Fruit fly (Drosophila melanogaster) whole organism, embryonic: ENCODE measurements around the gene Ccdc58.

ENCODE experiments used
- CG10147 ChIP-seq: fragments of 200-800 bp; sonication (Bioruptor generic); optimal IDR thresholded peaks from 2 replicates; lab custom pipeline; 2019; ENCODE audit warnings: missing biosample characterization, mild to moderate bottlenecking, missing genetic modification characterization, moderate library complexity
- CG1024 ChIP-seq: fragments of 200-800 bp; sonication (Bioruptor generic); IDR thresholded peaks from 2 replicates; pipeline ENCODE4 v1.3.6; 2022; ENCODE audit warnings: missing biosample characterization, missing genetic modification characterization
- CG10366 ChIP-seq: fragments of 200-800 bp; sonication (Bioruptor generic); IDR thresholded peaks from 2 replicates; pipeline ENCODE4 v1.3.6; 2022; ENCODE audit warnings: missing biosample characterization, missing genetic modification characterization
- CG11456 ChIP-seq: fragments of 200-800 bp; sonication (Bioruptor generic); IDR thresholded peaks from 3 replicates; pipeline ENCODE4 v1.3.6; 2022; ENCODE audit warnings: missing biosample characterization, missing genetic modification characterization
- CG12104 ChIP-seq: fragments of 200-800 bp; sonication (Bioruptor generic); optimal IDR thresholded peaks from 3 replicates; lab custom pipeline; 2016; ENCODE audit warnings: missing biosample characterization, missing genetic modification characterization
- CG13287 ChIP-seq: fragments of 200-800 bp; sonication (Bioruptor generic); IDR thresholded peaks from 2 replicates; pipeline ENCODE4 v1.3.6; 2022; ENCODE audit warnings: missing biosample characterization, missing genetic modification characterization; ENCODE audit not compliant: partially characterized antibody
- CG13775 ChIP-seq: fragments of 200-800 bp; sonication (Bioruptor generic); optimal IDR thresholded peaks from 3 replicates; lab custom pipeline; 2017; ENCODE audit warnings: missing biosample characterization, mild to moderate bottlenecking, missing genetic modification characterization
- CG17186 ChIP-seq: fragments of 200-800 bp; sonication (Bioruptor generic); optimal IDR thresholded peaks from 3 replicates; lab custom pipeline; 2017; ENCODE audit warnings: missing biosample characterization, missing genetic modification reagents, missing genetic modification characterization
- CG17328 ChIP-seq: fragments of 200-800 bp; sonication (Bioruptor generic); IDR thresholded peaks from 2 replicates; pipeline ENCODE4 v1.3.6; 2022; ENCODE audit warnings: missing biosample characterization, missing genetic modification characterization
- CG17385 ChIP-seq: fragments of 200-800 bp; sonication (Bioruptor generic); optimal IDR thresholded peaks from 3 replicates; lab custom pipeline; 2018; ENCODE audit warnings: missing biosample characterization, mild to moderate bottlenecking, missing genetic modification characterization
- CG2889 ChIP-seq: fragments of 200-800 bp; sonication (Bioruptor generic); IDR thresholded peaks from 3 replicates; pipeline ENCODE4 v1.3.6; 2022; ENCODE audit warnings: missing biosample characterization, missing genetic modification characterization
- CG3995 ChIP-seq: fragments of 200-800 bp; sonication (Bioruptor generic); optimal IDR thresholded peaks from 3 replicates; lab custom pipeline; 2016; ENCODE audit warnings: missing biosample characterization, missing genetic modification characterization
- CG43689 ChIP-seq: fragments of 200-800 bp; sonication (Bioruptor generic); IDR thresholded peaks from 2 replicates; pipeline ENCODE4 v1.3.6; 2022; ENCODE audit warnings: missing biosample characterization, missing genetic modification characterization
- CG4820 ChIP-seq: fragments of 200-800 bp; sonication (Bioruptor generic); optimal IDR thresholded peaks from 3 replicates; lab custom pipeline; 2016; ENCODE audit warnings: missing biosample characterization, missing genetic modification characterization
- CG5953 ChIP-seq: fragments of 200-800 bp; sonication (Bioruptor generic); IDR thresholded peaks from 2 replicates; pipeline ENCODE4 v1.3.6; 2022; ENCODE audit warnings: missing biosample characterization, missing genetic modification characterization
- CG7786 ChIP-seq: fragments of 200-800 bp; sonication (Bioruptor generic); optimal IDR thresholded peaks from 2 replicates; lab custom pipeline; 2016; ENCODE audit warnings: missing biosample characterization, missing genetic modification characterization
- CG8089 ChIP-seq: fragments of 200-800 bp; sonication (Bioruptor generic); optimal IDR thresholded peaks from 3 replicates; lab custom pipeline; 2016; ENCODE audit warnings: missing biosample characterization, missing genetic modification characterization
- CG9215 ChIP-seq: fragments of 200-800 bp; sonication (Bioruptor generic); IDR thresholded peaks from 2 replicates; pipeline ENCODE4 v1.3.6; 2022; ENCODE audit warnings: missing biosample characterization, missing genetic modification characterization
- CG9932 ChIP-seq: fragments of 200-800 bp; sonication (Bioruptor generic); IDR thresholded peaks from 2 replicates; pipeline ENCODE4 v1.3.6; 2022; ENCODE audit warnings: missing biosample characterization, missing genetic modification characterization
- CoRest ChIP-seq: fragments of 200-800 bp; sonication (Bioruptor generic); optimal IDR thresholded peaks from 3 replicates; lab custom pipeline; 2018; ENCODE audit warnings: missing biosample characterization, mild to moderate bottlenecking, missing genetic modification characterization, moderate library complexity
- CrebB ChIP-seq: fragments of 200-800 bp; sonication (Bioruptor generic); optimal IDR thresholded peaks from 3 replicates; lab custom pipeline; 2018; ENCODE audit warnings: missing biosample characterization, mild to moderate bottlenecking, missing genetic modification characterization
- Drgx ChIP-seq: fragments of 200-800 bp; sonication (Bioruptor generic); IDR thresholded peaks from 2 replicates; pipeline ENCODE4 v1.3.6; 2022; ENCODE audit warnings: missing biosample characterization, missing genetic modification characterization
- E2f1 ChIP-seq: fragments of 200-800 bp; sonication (Bioruptor generic); IDR thresholded peaks from 2 replicates; pipeline ENCODE4 v1.3.6; 2022; ENCODE audit warnings: missing biosample characterization, missing genetic modification characterization
- Hr51 ChIP-seq, 2 experiments: fragments of 200-800 bp; sonication (Bioruptor generic); optimal IDR thresholded peaks; 2 replicates in 1 of 2; 3 replicates in 1 of 2; lab custom pipeline; 2016 to 2018; ENCODE audit warnings: missing biosample characterization in 2 of 2, missing genetic modification characterization in 2 of 2, mild to moderate bottlenecking in 1 of 2, moderate library complexity in 1 of 2
- Lpt ChIP-seq: fragments of >200 bp; optimal IDR thresholded peaks from 2 replicates; lab custom pipeline; 2018; ENCODE audit warnings: missing biosample characterization, missing genetic modification characterization
- MTF-1 ChIP-seq: fragments of 200-800 bp; sonication (Bioruptor generic); optimal IDR thresholded peaks from 2 replicates; lab custom pipeline; 2018; ENCODE audit warnings: missing biosample characterization, mild to moderate bottlenecking, missing genetic modification characterization, borderline replicate concordance
- Mad ChIP-seq: fragments of 200-800 bp; sonication (Bioruptor generic); optimal IDR thresholded peaks from 2 replicates; lab custom pipeline; 2016; ENCODE audit warnings: missing biosample characterization, missing genetic modification characterization
- Side ChIP-seq: fragments of 200-800 bp; sonication (Bioruptor generic); optimal IDR thresholded peaks from 2 replicates; lab custom pipeline; 2016; ENCODE audit warnings: missing biosample characterization, missing genetic modification characterization
- Tbp ChIP-seq: fragments of >200 bp; optimal IDR thresholded peaks from 2 replicates; lab custom pipeline; 2018; ENCODE audit warnings: missing biosample characterization, missing genetic modification characterization
- Trl ChIP-seq, 3 experiments: fragments of >200 bp in 2 of 3; fragments of 200-800 bp in 1 of 3; sonication (Bioruptor generic) in 1 of 3; optimal IDR thresholded peaks; 2 replicates in 1 of 3; 3 replicates in 2 of 3; lab custom pipeline; 2016 to 2017; ENCODE audit warnings: missing biosample characterization in 1 of 3, missing genetic modification characterization in 1 of 3
- ab ChIP-seq: fragments of 200-800 bp; sonication (Bioruptor generic); optimal IDR thresholded peaks from 2 replicates; lab custom pipeline; 2016; ENCODE audit warnings: missing biosample characterization, missing genetic modification characterization
- aop ChIP-seq: fragments of 200-800 bp; sonication (Bioruptor generic); IDR thresholded peaks from 2 replicates; pipeline ENCODE4 v1.3.6; 2022; ENCODE audit warnings: missing biosample characterization, missing genetic modification characterization
- cato ChIP-seq: fragments of 200-800 bp; sonication (Bioruptor generic); optimal IDR thresholded peaks from 2 replicates; lab custom pipeline; 2016; ENCODE audit warnings: missing biosample characterization, missing genetic modification characterization, borderline replicate concordance
- cg ChIP-seq: fragments of 200-800 bp; sonication (Bioruptor generic); optimal IDR thresholded peaks from 3 replicates; lab custom pipeline; 2019; ENCODE audit warnings: missing biosample characterization, mild to moderate bottlenecking, missing genetic modification characterization, moderate library complexity
- chn ChIP-seq: fragments of 200-800 bp; sonication (Bioruptor generic); optimal IDR thresholded peaks from 2 replicates; lab custom pipeline; 2016; ENCODE audit warnings: missing biosample characterization, missing genetic modification characterization
- dati ChIP-seq: fragments of 200-800 bp; sonication (Bioruptor generic); IDR thresholded peaks from 2 replicates; pipeline ENCODE4 v1.3.6; 2022; ENCODE audit warnings: missing biosample characterization, missing genetic modification characterization
- ems ChIP-seq: fragments of 200-800 bp; sonication (Bioruptor generic); optimal IDR thresholded peaks from 3 replicates; lab custom pipeline; 2016; ENCODE audit warnings: missing biosample characterization, missing genetic modification characterization
- ham ChIP-seq: fragments of 200-800 bp; sonication (Bioruptor generic); IDR thresholded peaks from 2 replicates; pipeline ENCODE4 v1.3.6; 2022; ENCODE audit warnings: missing biosample characterization, missing genetic modification characterization
- insv ChIP-seq, 2 experiments: fragments of 200-800 bp; sonication (Bioruptor generic); optimal IDR thresholded peaks; 3 replicates each; lab custom pipeline; 2016 to 2018; ENCODE audit warnings: missing biosample characterization in 2 of 2, missing genetic modification characterization in 2 of 2
- kay ChIP-seq: fragments of 200-800 bp; sonication (Bioruptor generic); optimal IDR thresholded peaks from 2 replicates; lab custom pipeline; 2016; ENCODE audit warnings: missing biosample characterization, missing genetic modification characterization
- ken ChIP-seq: fragments of 200-800 bp; sonication (Bioruptor generic); IDR thresholded peaks from 3 replicates; pipeline ENCODE4 v1.3.6; 2022; ENCODE audit warnings: missing biosample characterization, missing genetic modification characterization
- nau ChIP-seq: fragments of 200-800 bp; sonication (Bioruptor generic); optimal IDR thresholded peaks from 3 replicates; lab custom pipeline; 2017; ENCODE audit warnings: missing biosample characterization, mild to moderate bottlenecking, missing genetic modification characterization, missing genetic modification reagents
- pan ChIP-seq, 4 experiments: fragments of >200 bp in 3 of 4; fragments of 200-800 bp in 1 of 4; sonication (Bioruptor generic) in 1 of 4; optimal IDR thresholded peaks in 3 of 4; IDR thresholded peaks in 1 of 4; 2 replicates each; pipeline versions ENCODE4 v1.3.6 to Lab custom; 2017 to 2022; ENCODE audit warnings: missing biosample characterization in 2 of 4, missing genetic modification characterization in 2 of 4, mixed read lengths in 1 of 4
- pum ChIP-seq: fragments of 200-800 bp; sonication (Bioruptor generic); optimal IDR thresholded peaks from 2 replicates; lab custom pipeline; 2016; ENCODE audit warnings: missing biosample characterization, missing genetic modification characterization
- repo ChIP-seq: fragments of 200-800 bp; sonication (Bioruptor generic); optimal IDR thresholded peaks from 2 replicates; lab custom pipeline; 2016; ENCODE audit warnings: missing biosample characterization, missing genetic modification characterization
- rib ChIP-seq: fragments of 200-800 bp; sonication (Bioruptor generic); IDR thresholded peaks from 2 replicates; pipeline ENCODE4 v1.3.6; 2022; ENCODE audit warnings: missing biosample characterization, missing genetic modification characterization
- sima ChIP-seq: fragments of 200-800 bp; sonication (Bioruptor generic); optimal IDR thresholded peaks from 2 replicates; lab custom pipeline; 2016; ENCODE audit warnings: missing biosample characterization, missing genetic modification characterization
- sug ChIP-seq: fragments of 200-800 bp; optimal IDR thresholded peaks from 2 replicates; lab custom pipeline; 2019; ENCODE audit warnings: missing biosample characterization, mild to moderate bottlenecking, missing genetic modification characterization, moderate library complexity
- tgo ChIP-seq: fragments of 200-800 bp; sonication (Bioruptor generic); IDR thresholded peaks from 3 replicates; pipeline ENCODE4 v1.3.6; 2022; ENCODE audit warnings: missing biosample characterization, missing genetic modification characterization
- trh ChIP-seq: fragments of 200-800 bp; sonication (Bioruptor generic); optimal IDR thresholded peaks from 2 replicates; lab custom pipeline; 2016; ENCODE audit warnings: missing biosample characterization, missing genetic modification characterization

Gene Ccdc58

DNA sequence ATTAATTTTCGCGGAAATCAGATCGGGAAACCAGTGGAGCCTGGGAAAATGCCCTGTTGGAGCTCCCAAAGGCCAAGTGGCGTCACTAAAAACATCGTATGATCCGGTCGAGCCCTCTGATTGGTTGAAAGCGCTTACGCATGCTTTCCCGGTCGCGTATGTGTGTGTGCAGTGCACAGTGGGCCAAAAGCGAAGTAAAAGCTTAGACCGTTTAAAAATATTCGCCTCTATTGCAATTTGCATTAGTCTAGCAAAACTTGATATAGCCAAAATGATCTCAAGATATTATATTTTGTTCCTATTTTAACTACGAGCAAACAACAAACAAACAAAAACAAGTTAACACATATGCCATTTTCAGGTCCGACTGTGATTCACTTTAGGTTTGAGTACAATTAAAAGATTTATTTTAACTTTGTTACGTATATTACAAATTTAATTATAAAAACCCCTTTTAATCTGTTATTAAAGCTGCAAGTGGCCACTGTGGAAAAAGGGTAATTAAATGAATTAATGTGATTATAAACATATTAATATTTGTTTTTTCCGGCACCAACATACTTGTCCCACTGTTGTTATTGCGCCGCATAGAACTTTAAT lies 10.7 kb upstream of the Ccdc58 start:
- TF ChIP-seq rib (GFP tag; lab: Robert Waterston, UW) (peak; percentile 57), CG1024 (GFP tag; lab: Robert Waterston, UW) (no peak), CG7786 (GFP tag; lab: Kevin White, UChicago) (peak; percentile 81), ems (peak; percentile 72), CG12104 (GFP tag; lab: Kevin White, UChicago) (peak; percentile 85), CG4820 (GFP tag; lab: Kevin White, UChicago) (peak; percentile 67), Trl (optimal IDR thresholded peaks at IDR 0.05; lab: Kevin White, UChicago) (no peak), Trl (GFP tag; optimal IDR thresholded peaks at IDR 0.05; lab: Kevin White, UChicago) (peak; percentile 78), sima (GFP tag; lab: Kevin White, UChicago) (no peak), aop (GFP tag; lab: Robert Waterston, UW) (no peak), cg (GFP tag; lab: Kevin White, UChicago) (peak; percentile 87), Hr51 (GFP tag; optimal IDR thresholded peaks at IDR 0.05; lab: Kevin White, UChicago) (peak; percentile 66 to 89), CG17186 (peak; percentile 33), E2f1 (GFP tag; lab: Robert Waterston, UW) (peak; percentile 68), repo (peak; percentile 69), MTF-1 (peak; percentile 66), CG9215 (peak; percentile 76), nau (no peak), pum (GFP tag; lab: Kevin White, UChicago) (peak; percentile 49), Drgx (GFP tag; lab: Robert Waterston, UW) (peak; percentile 78), CG13775 (GFP tag; lab: Kevin White, UChicago) (peak; percentile 87), CG8089 (GFP tag; lab: Kevin White, UChicago) (peak; percentile 63), ham (GFP tag; lab: Robert Waterston, UW) (no peak), Mad (GFP tag; lab: Kevin White, UChicago) (peak; percentile 78), CG10366 (peak; percentile 37), CG17385 (GFP tag; lab: Kevin White, UChicago) (peak; percentile 87), dati (GFP tag; lab: Robert Waterston, UW) (no peak), chn (GFP tag; lab: Kevin White, UChicago) (peak; percentile 72), insv (GFP tag; optimal IDR thresholded peaks at IDR 0.05; lab: Kevin White, UChicago) (peak in 1 of 2 experiments; percentile 63), CG5953 (GFP tag; lab: Robert Waterston, UW) (0 out of 2 replicates have a peak, but pooled peaks have one; percentile 26), sug (tag; lab: Kevin White, UChicago) (peak; percentile 89), CG13287 (peak; percentile 7; the same call in 1 of the 2 replicates), CG11456 (GFP tag; lab: Robert Waterston, UW) (peak; percentile 40; the same call in 2 of the 3 replicates), Tbp (no peak), kay (peak; percentile 87), ken (GFP tag; lab: Robert Waterston, UW) (peak; percentile 60), CrebB (peak; percentile 65), ab (GFP tag; lab: Kevin White, UChicago) (peak; percentile 64), CG2889 (0 out of 3 replicates have a peak, but pooled peaks have one; percentile 15), CG3995 (peak; percentile 54), Side (GFP tag; lab: Kevin White, UChicago) (peak; percentile 83), CG17328 (GFP tag; lab: Robert Waterston, UW) (peak; percentile 66), tgo (GFP tag; lab: Robert Waterston, UW) (peak; percentile 74), cato (GFP tag; lab: Kevin White, UChicago) (peak; percentile 79), CG9932 (GFP tag; lab: Robert Waterston, UW) (peak; percentile 82), CoRest (tag; lab: Kevin White, UChicago) (peak; percentile 92), CG10147 (GFP tag; lab: Kevin White, UChicago) (peak; percentile 87), Lpt (GFP tag; lab: Kevin White, UChicago) (no peak), CG43689 (GFP tag; lab: Robert Waterston, UW) (no peak), pan (optimal IDR thresholded peaks at IDR 0.05; lab: Kevin White, UChicago) (no peak), pan (GFP tag; optimal IDR thresholded peaks at IDR 0.05 in 1 of 2, IDR thresholded peaks at IDR 0.05 in 1 of 2) (peak in 1 of 2 experiments; percentile 65), trh (GFP tag; lab: Kevin White, UChicago) (peak; percentile 28)
